Fruit fly (Drosophila melanogaster) whole organism, embryonic: ENCODE data around the gene iav.

Experiments used
- ATbp ChIP-seq: fragments of 200-800 bp; sonication (Bioruptor generic); optimal IDR thresholded peaks from 2 replicates; lab custom pipeline; 2017; ENCODE audit warnings: missing biosample characterization, mild to moderate bottlenecking, missing genetic modification characterization, missing genetic modification reagents
- Ada2b ChIP-seq: fragments of 200-800 bp; sonication (Bioruptor generic); IDR thresholded peaks from 2 replicates; pipeline ENCODE4 v1.3.6; 2022; ENCODE audit warnings: missing biosample characterization, missing genetic modification characterization
- Atf3 ChIP-seq: fragments of 200-800 bp; sonication (Bioruptor generic); optimal IDR thresholded peaks from 3 replicates; lab custom pipeline; 2016; ENCODE audit warnings: missing biosample characterization, missing genetic modification characterization
- BEAF-32 ChIP-seq: fragments of 200-800 bp; sonication (Bioruptor generic); optimal IDR thresholded peaks from 3 replicates; lab custom pipeline; 2017; ENCODE audit warnings: missing biosample characterization, missing genetic modification characterization, mild to moderate bottlenecking, moderate library complexity, missing genetic modification reagents
- Bdp1 ChIP-seq: fragments of 200-800 bp; sonication (Bioruptor generic); optimal IDR thresholded peaks from 3 replicates; lab custom pipeline; 2016; ENCODE audit warnings: missing biosample characterization, missing genetic modification characterization
- CG10462 ChIP-seq: fragments of 200-800 bp; sonication (Bioruptor generic); optimal IDR thresholded peaks from 2 replicates; lab custom pipeline; 2016; ENCODE audit warnings: missing biosample characterization, missing genetic modification characterization
- CG10543 ChIP-seq: fragments of 200-800 bp; sonication (Bioruptor generic); optimal IDR thresholded peaks from 3 replicates; lab custom pipeline; 2017; ENCODE audit warnings: missing biosample characterization, mild to moderate bottlenecking, missing genetic modification characterization, moderate library complexity
- CG12104 ChIP-seq: fragments of 200-800 bp; sonication (Bioruptor generic); optimal IDR thresholded peaks from 3 replicates; lab custom pipeline; 2016; ENCODE audit warnings: missing biosample characterization, missing genetic modification characterization
- CG15479 ChIP-seq: fragments of 200-800 bp; sonication (Bioruptor generic); optimal IDR thresholded peaks from 3 replicates; lab custom pipeline; 2019; ENCODE audit warnings: missing biosample characterization, mild to moderate bottlenecking, missing genetic modification characterization, moderate library complexity
- CG16779 ChIP-seq: fragments of 200-800 bp; sonication (Bioruptor generic); IDR thresholded peaks from 2 replicates; pipeline ENCODE4 v1.3.6; 2022; ENCODE audit warnings: missing biosample characterization, missing genetic modification characterization
- CG18619 ChIP-seq: fragments of 200-800 bp; sonication (Bioruptor generic); optimal IDR thresholded peaks from 3 replicates; lab custom pipeline; 2017; ENCODE audit warnings: missing biosample characterization, mild to moderate bottlenecking, missing genetic modification characterization
- CG2116 ChIP-seq: fragments of 200-800 bp; sonication (Bioruptor generic); optimal IDR thresholded peaks from 3 replicates; lab custom pipeline; 2018; ENCODE audit warnings: missing biosample characterization, mild to moderate bottlenecking, missing genetic modification characterization
- CG2712 ChIP-seq: fragments of 200-800 bp; optimal IDR thresholded peaks from 3 replicates; lab custom pipeline; 2019; ENCODE audit warnings: missing biosample characterization, mild to moderate bottlenecking, missing genetic modification characterization, moderate library complexity
- CG42726 ChIP-seq: fragments of 200-800 bp; sonication (Bioruptor generic); IDR thresholded peaks from 2 replicates; pipeline ENCODE4 v1.3.6; 2022; ENCODE audit warnings: missing biosample characterization, missing genetic modification characterization; ENCODE audit not compliant: partially characterized antibody
- CG5245 ChIP-seq: fragments of 200-800 bp; sonication (Bioruptor generic); optimal IDR thresholded peaks from 3 replicates; lab custom pipeline; 2016; ENCODE audit warnings: missing biosample characterization, missing genetic modification characterization
- CG6689 ChIP-seq: fragments of 200-800 bp; sonication (Bioruptor generic); IDR thresholded peaks from 2 replicates; pipeline ENCODE4 v1.3.6; 2022; ENCODE audit warnings: missing biosample characterization, missing genetic modification characterization
- CG7271 ChIP-seq: fragments of 200-800 bp; sonication (Bioruptor generic); optimal IDR thresholded peaks from 2 replicates; lab custom pipeline; 2018; ENCODE audit warnings: missing biosample characterization, mild to moderate bottlenecking, missing genetic modification characterization, moderate library complexity
- CG7357 ChIP-seq: fragments of 200-800 bp; sonication (Bioruptor generic); IDR thresholded peaks from 3 replicates; pipeline ENCODE4 v1.3.6; 2022; ENCODE audit warnings: missing biosample characterization, missing genetic modification characterization
- CG7372 ChIP-seq: fragments of 200-800 bp; sonication (Bioruptor generic); IDR thresholded peaks from 2 replicates; pipeline ENCODE4 v1.3.6; 2022; ENCODE audit warnings: missing biosample characterization, missing genetic modification characterization
- CG7839 ChIP-seq: fragments of 200-800 bp; sonication (Bioruptor generic); optimal IDR thresholded peaks from 3 replicates; lab custom pipeline; 2018; ENCODE audit warnings: missing biosample characterization, mild to moderate bottlenecking, missing genetic modification characterization, moderate library complexity
- CG8478 ChIP-seq: fragments of >200 bp; optimal IDR thresholded peaks from 2 replicates; lab custom pipeline; 2018
- CG9609 ChIP-seq: fragments of 200-800 bp; sonication (Bioruptor generic); optimal IDR thresholded peaks from 3 replicates; lab custom pipeline; 2016; ENCODE audit warnings: missing biosample characterization, missing genetic modification characterization
- CkIIα-i1 ChIP-seq: fragments of 200-800 bp; sonication (Bioruptor generic); IDR thresholded peaks from 2 replicates; pipeline ENCODE4 v1.3.6; 2022; ENCODE audit warnings: missing biosample characterization, missing genetic modification characterization
- D ChIP-seq, 2 experiments: fragments of 200-800 bp in 1 of 2; fragments of >200 bp in 1 of 2; sonication (Bioruptor generic) in 1 of 2; optimal IDR thresholded peaks; 2 replicates in 1 of 2; 3 replicates in 1 of 2; lab custom pipeline; 2017; ENCODE audit warnings: mild to moderate bottlenecking in 1 of 2, missing biosample characterization in 1 of 2, missing genetic modification characterization in 1 of 2, missing genetic modification reagents in 1 of 2
- D19A ChIP-seq: fragments of 200-800 bp; optimal IDR thresholded peaks from 3 replicates; lab custom pipeline; 2019; ENCODE audit warnings: missing biosample characterization, mild to moderate bottlenecking, missing genetic modification characterization, moderate library complexity
- HLH3B ChIP-seq: fragments of 200-800 bp; sonication (Bioruptor generic); IDR thresholded peaks from 2 replicates; pipeline ENCODE4 v1.3.6; 2022; ENCODE audit warnings: missing biosample characterization, missing genetic modification characterization
- Hr3 ChIP-seq: fragments of 200-800 bp; sonication (Bioruptor generic); optimal IDR thresholded peaks from 3 replicates; lab custom pipeline; 2016; ENCODE audit warnings: missing biosample characterization, missing genetic modification characterization
- Lpt ChIP-seq: fragments of >200 bp; optimal IDR thresholded peaks from 2 replicates; lab custom pipeline; 2018; ENCODE audit warnings: missing biosample characterization, missing genetic modification characterization
- Mrtf ChIP-seq: fragments of 200-800 bp; sonication (Bioruptor generic); IDR thresholded peaks from 3 replicates; pipeline ENCODE4 v1.3.6; 2022; ENCODE audit warnings: missing biosample characterization, missing genetic modification characterization
- NK7.1 ChIP-seq: fragments of 200-800 bp; sonication (Bioruptor generic); optimal IDR thresholded peaks from 3 replicates; lab custom pipeline; 2016; ENCODE audit warnings: missing biosample characterization, missing genetic modification characterization
- Nf-YA ChIP-seq: fragments of 200-800 bp; sonication (Bioruptor generic); IDR thresholded peaks from 2 replicates; pipeline ENCODE4 v1.3.6; 2022; ENCODE audit warnings: missing biosample characterization, missing genetic modification characterization
- Stat92E ChIP-seq, 3 experiments: fragments of >200 bp in 2 of 3; fragments of 200-800 bp in 1 of 3; sonication (Bioruptor generic) in 1 of 3; optimal IDR thresholded peaks; 2 replicates each; lab custom pipeline; 2017 to 2019; ENCODE audit warnings: missing biosample characterization in 3 of 3, missing genetic modification characterization in 3 of 3, mild to moderate bottlenecking in 1 of 3, moderate library complexity in 1 of 3
- Usf ChIP-seq: fragments of 200-800 bp; sonication (Bioruptor generic); optimal IDR thresholded peaks from 2 replicates; lab custom pipeline; 2017; ENCODE audit warnings: missing genotype, missing biosample characterization, missing genetic modification characterization
- Vsx1 ChIP-seq: fragments of 200-800 bp; sonication (Bioruptor generic); optimal IDR thresholded peaks from 2 replicates; lab custom pipeline; 2017; ENCODE audit warnings: missing biosample characterization, mild to moderate bottlenecking, missing genetic modification characterization, missing genetic modification reagents
- aop ChIP-seq: fragments of 200-800 bp; sonication (Bioruptor generic); IDR thresholded peaks from 2 replicates; pipeline ENCODE4 v1.3.6; 2022; ENCODE audit warnings: missing biosample characterization, missing genetic modification characterization
- ash1 ChIP-seq: fragments of 200-800 bp; sonication (Bioruptor generic); optimal IDR thresholded peaks from 2 replicates; lab custom pipeline; 2018; ENCODE audit warnings: missing biosample characterization, mild to moderate bottlenecking, missing genetic modification characterization
- cg ChIP-seq: fragments of 200-800 bp; sonication (Bioruptor generic); optimal IDR thresholded peaks from 3 replicates; lab custom pipeline; 2019; ENCODE audit warnings: missing biosample characterization, mild to moderate bottlenecking, missing genetic modification characterization, moderate library complexity
- gt ChIP-seq: fragments of 200-800 bp; sonication (Bioruptor generic); IDR thresholded peaks from 2 replicates; pipeline ENCODE4 v1.3.6; 2022; ENCODE audit warnings: missing biosample characterization, missing genetic modification characterization
- maf-S ChIP-seq: fragments of 200-800 bp; sonication (Bioruptor generic); optimal IDR thresholded peaks from 2 replicates; lab custom pipeline; 2016; ENCODE audit warnings: missing biosample characterization, missing genetic modification characterization
- nerfin-2 ChIP-seq: fragments of 200-800 bp; sonication (Bioruptor generic); IDR thresholded peaks from 2 replicates; pipeline ENCODE4 v1.3.6; 2022; ENCODE audit warnings: missing biosample characterization, missing genetic modification characterization; ENCODE audit not compliant: partially characterized antibody
- nom ChIP-seq: fragments of 200-800 bp; sonication (Bioruptor generic); optimal IDR thresholded peaks from 2 replicates; lab custom pipeline; 2017; ENCODE audit warnings: missing biosample characterization, missing genetic modification characterization, mild to moderate bottlenecking, moderate library complexity, missing genetic modification reagents
- pan ChIP-seq, 4 experiments: fragments of >200 bp in 3 of 4; fragments of 200-800 bp in 1 of 4; sonication (Bioruptor generic) in 1 of 4; optimal IDR thresholded peaks in 3 of 4; IDR thresholded peaks in 1 of 4; 2 replicates each; pipeline versions ENCODE4 v1.3.6 to Lab custom; 2017 to 2022; ENCODE audit warnings: missing biosample characterization in 2 of 4, missing genetic modification characterization in 2 of 4, mixed read lengths in 1 of 4
- peb ChIP-seq: fragments of 200-800 bp; sonication (Bioruptor generic); IDR thresholded peaks from 2 replicates; pipeline ENCODE4 v1.3.6; 2022; ENCODE audit warnings: missing biosample characterization, missing genetic modification characterization
- prd ChIP-seq, 3 experiments: fragments of >200 bp in 2 of 3; fragments of 200-800 bp in 1 of 3; sonication (Bioruptor generic) in 1 of 3; optimal IDR thresholded peaks in 2 of 3; IDR thresholded peaks in 1 of 3; 2 replicates in 2 of 3; 3 replicates in 1 of 3; pipeline versions ENCODE4 v1.3.6 to Lab custom; 2017 to 2022; ENCODE audit warnings: missing biosample characterization in 1 of 3, missing genetic modification characterization in 1 of 3
- schlank ChIP-seq: fragments of 200-800 bp; sonication (Bioruptor generic); optimal IDR thresholded peaks from 2 replicates; lab custom pipeline; 2018; ENCODE audit warnings: missing biosample characterization, mild to moderate bottlenecking, missing genetic modification characterization
- tap ChIP-seq: fragments of 200-800 bp; optimal IDR thresholded peaks from 3 replicates; lab custom pipeline; 2019; ENCODE audit warnings: missing biosample characterization, mild to moderate bottlenecking, missing genetic modification characterization, moderate library complexity
- tin ChIP-seq: fragments of 200-800 bp; sonication (Bioruptor generic); optimal IDR thresholded peaks from 3 replicates; lab custom pipeline; 2016; ENCODE audit warnings: missing biosample characterization, missing genetic modification characterization

iav gene

dm6 chrX:6859245-6859644 is 45.5 kb downstream of the iav start:
- TF ChIP-seq cg (GFP tag; lab: Kevin White, UChicago), result peak; percentile 65
- no peak for TF ChIP-seq gt (GFP tag; lab: Robert Waterston, UW)
- no peak for TF ChIP-seq CG8478 (lab: Kevin White, UChicago)
- peak; percentile 14; the same call in 1 of the 2 replicates for TF ChIP-seq aop (GFP tag; lab: Robert Waterston, UW)
- TF ChIP-seq Lpt (GFP tag; lab: Kevin White, UChicago), result no peak
- no peak for TF ChIP-seq CG15479
- TF ChIP-seq tin (GFP tag; lab: Kevin White, UChicago), result no peak
- no peak for TF ChIP-seq Mrtf (GFP tag; lab: Robert Waterston, UW)
- TF ChIP-seq prd (optimal IDR thresholded peaks at IDR 0.05; lab: Kevin White, UChicago), result no peak
- no peak for TF ChIP-seq prd (GFP tag; IDR thresholded peaks at IDR 0.05; lab: Robert Waterston, UW)
- no peak for TF ChIP-seq CG10462 (GFP tag; lab: Kevin White, UChicago)
- TF ChIP-seq nom (GFP tag; lab: Kevin White, UChicago), result no peak
- no peak for TF ChIP-seq CG5245 (GFP tag; lab: Kevin White, UChicago)
- TF ChIP-seq pan (optimal IDR thresholded peaks at IDR 0.05; lab: Kevin White, UChicago), result no peak
- TF ChIP-seq pan (GFP tag; optimal IDR thresholded peaks at IDR 0.05 in 1 of 2, IDR thresholded peaks at IDR 0.05 in 1 of 2), result no peak
- no peak for TF ChIP-seq CG2116 (GFP tag; lab: Kevin White, UChicago)

dm6 chrX:6859756-6860412 is 46.1 kb downstream of the iav start:
- TF ChIP-seq BEAF-32 (GFP tag; lab: Kevin White, UChicago) (no peak), D (optimal IDR thresholded peaks at IDR 0.05; lab: Kevin White, UChicago) (no peak), D (GFP tag; optimal IDR thresholded peaks at IDR 0.05; lab: Kevin White, UChicago) (peak; percentile 86), Stat92E (GFP tag; optimal IDR thresholded peaks at IDR 0.05; lab: Kevin White, UChicago) (no peak), maf-S (GFP tag; lab: Kevin White, UChicago) (no peak), CG7357 (GFP tag; lab: Robert Waterston, UW) (peak; percentile 66; the same call in 2 of the 3 replicates), ATbp (GFP tag; lab: Kevin White, UChicago) (peak; percentile 75), CG16779 (no peak), aop (GFP tag; lab: Robert Waterston, UW) (no peak), CG7271 (tag; lab: Kevin White, UChicago) (no peak), CG10543 (GFP tag; lab: Kevin White, UChicago) (peak; percentile 1), tap (tag; lab: Kevin White, UChicago) (peak; percentile 23), CkIIα-i1 (GFP tag; lab: Robert Waterston, UW) (0 out of 2 replicates have a peak, but pooled peaks have one; percentile 46), D19A (tag; lab: Kevin White, UChicago) (peak; percentile 80), CG9609 (GFP tag; lab: Kevin White, UChicago) (no peak), Vsx1 (GFP tag; lab: Kevin White, UChicago) (peak; percentile 57), CG18619 (peak; percentile 30), schlank (no peak), CG42726 (no peak), CG12104 (peak; percentile 86), ash1 (GFP tag; lab: Kevin White, UChicago) (no peak), CG10462 (GFP tag; lab: Kevin White, UChicago) (no peak), Usf (GFP tag; lab: Kevin White, UChicago) (peak; percentile 33), Hr3 (peak; percentile 19), Nf-YA (GFP tag; lab: Robert Waterston, UW) (peak; percentile 49; the same call in 1 of the 2 replicates), NK7.1 (GFP tag; lab: Kevin White, UChicago) (no peak), CG7839 (peak; percentile 60), Atf3 (GFP tag; lab: Kevin White, UChicago) (no peak), CG6689 (GFP tag; lab: Robert Waterston, UW) (peak; percentile 78), HLH3B (GFP tag; lab: Robert Waterston, UW) (peak; percentile 82), CG2712 (peak; percentile 86), Ada2b (GFP tag; lab: Robert Waterston, UW) (peak; percentile 49), nerfin-2 (GFP tag; lab: Robert Waterston, UW) (no peak), CG7372 (GFP tag; lab: Robert Waterston, UW) (peak; percentile 59), peb (GFP tag; lab: Robert Waterston, UW) (0 out of 2 replicates have a peak, but pooled peaks have one; percentile 28), Bdp1 (GFP tag; lab: Kevin White, UChicago) (no peak)
